Fruit fly (Drosophila melanogaster): ENCODE data around the gene CG17906.

dm6 chr2L:9013968-9014367, 19.8 kb downstream of the CG17906 start, which contains the start of gene Rcd-1r:
- TF ChIP-seq CTCF (optimal IDR thresholded peaks at IDR 0.05) = no peak
- TF ChIP-seq CG8478 (optimal IDR thresholded peaks at IDR 0.05) = no peak
